Fruit fly (Drosophila melanogaster): ENCODE results near the gene CG15382.

The CG15382 gene

dm6 chr2L:2189100-2189499 lies 33.5 kb downstream of the CG15382 start:
- TF ChIP-seq CTCF (optimal IDR thresholded peaks at IDR 0.05) = no peak
- no peak for TF ChIP-seq CG8478 (optimal IDR thresholded peaks at IDR 0.05)

- TF ChIP-seq CG8478 (optimal IDR thresholded peaks at IDR 0.05) (no peak), CTCF (optimal IDR thresholded peaks at IDR 0.05) (no peak)
These were observed 35.1 kb downstream of the CG15382 start for dm6 chr2L:2190684-2191083.

dm6 chr2L:2191404-2191803 lies 35.9 kb downstream of the CG15382 start:
- TF ChIP-seq CG8478 (optimal IDR thresholded peaks at IDR 0.05) = no peak
- TF ChIP-seq CTCF (optimal IDR thresholded peaks at IDR 0.05) = no peak

- no peak for TF ChIP-seq CTCF (optimal IDR thresholded peaks at IDR 0.05)
- no peak for TF ChIP-seq CG8478 (optimal IDR thresholded peaks at IDR 0.05)
These were observed 36.6 kb downstream of the CG15382 start, which contains the start of gene CG10874 for dm6 chr2L:2192123-2192601. CG10874 (minus strand) TSS chr2L:2192386.

dm6 chr2L:2193357-2193780 lies 37.8 kb downstream of the CG15382 start:
- no peak for TF ChIP-seq CG8478 (optimal IDR thresholded peaks at IDR 0.05)
- peak in 1 of 2 experiments; percentile 10 for TF ChIP-seq CTCF (optimal IDR thresholded peaks at IDR 0.05)

- TF ChIP-seq CG8478 (optimal IDR thresholded peaks at IDR 0.05) = no peak
- TF ChIP-seq CTCF (optimal IDR thresholded peaks at IDR 0.05) = no peak
These were observed 38.8 kb downstream of the CG15382 start for dm6 chr2L:2194305-2194828.

dm6 chr2L:2195328-2195727 lies 39.8 kb downstream of the CG15382 start:
- no peak for TF ChIP-seq CG8478 (optimal IDR thresholded peaks at IDR 0.05)
- TF ChIP-seq CTCF (optimal IDR thresholded peaks at IDR 0.05) = peak; percentile 51 to 54

dm6 chr2L:2196590-2197474 lies 41.3 kb downstream of the CG15382 start:
- TF ChIP-seq CG8478 (optimal IDR thresholded peaks at IDR 0.05) = no peak
- no peak for TF ChIP-seq CTCF (optimal IDR thresholded peaks at IDR 0.05)

- TF ChIP-seq CTCF (optimal IDR thresholded peaks at IDR 0.05) (no peak), CG8478 (optimal IDR thresholded peaks at IDR 0.05) (no peak)
These were observed 42.0 kb downstream of the CG15382 start, which contains the start of gene COX7AL2 for dm6 chr2L:2197475-2198118. COX7AL2 (minus strand) TSS chr2L:2197912.

dm6 chr2L:2198119-2198494 lies 42.6 kb downstream of the CG15382 start:
- no peak for TF ChIP-seq CG8478 (optimal IDR thresholded peaks at IDR 0.05)
- TF ChIP-seq CTCF (optimal IDR thresholded peaks at IDR 0.05) = no peak

- TF ChIP-seq CTCF (optimal IDR thresholded peaks at IDR 0.05) (no peak), CG8478 (optimal IDR thresholded peaks at IDR 0.05) (peak; percentile 31)
These were observed 43.3 kb downstream of the CG15382 start for dm6 chr2L:2198613-2199432.

dm6 chr2L:2199433-2199796 lies 43.9 kb downstream of the CG15382 start:
- no peak for TF ChIP-seq CTCF (optimal IDR thresholded peaks at IDR 0.05)
- TF ChIP-seq CG8478 (optimal IDR thresholded peaks at IDR 0.05) = no peak

dm6 chr2L:2200136-2201036 lies 44.8 kb downstream of the CG15382 start:
- no peak for TF ChIP-seq CTCF (optimal IDR thresholded peaks at IDR 0.05)

dm6 chr2L:2201107-2201561 lies 45.6 kb downstream of the CG15382 start:
- TF ChIP-seq CG8478 (optimal IDR thresholded peaks at IDR 0.05) (no peak), CTCF (optimal IDR thresholded peaks at IDR 0.05) (no peak)
